Fruit fly (Drosophila melanogaster): ENCODE measurements around the gene CG10147.

The CG10147 gene

DNA sequence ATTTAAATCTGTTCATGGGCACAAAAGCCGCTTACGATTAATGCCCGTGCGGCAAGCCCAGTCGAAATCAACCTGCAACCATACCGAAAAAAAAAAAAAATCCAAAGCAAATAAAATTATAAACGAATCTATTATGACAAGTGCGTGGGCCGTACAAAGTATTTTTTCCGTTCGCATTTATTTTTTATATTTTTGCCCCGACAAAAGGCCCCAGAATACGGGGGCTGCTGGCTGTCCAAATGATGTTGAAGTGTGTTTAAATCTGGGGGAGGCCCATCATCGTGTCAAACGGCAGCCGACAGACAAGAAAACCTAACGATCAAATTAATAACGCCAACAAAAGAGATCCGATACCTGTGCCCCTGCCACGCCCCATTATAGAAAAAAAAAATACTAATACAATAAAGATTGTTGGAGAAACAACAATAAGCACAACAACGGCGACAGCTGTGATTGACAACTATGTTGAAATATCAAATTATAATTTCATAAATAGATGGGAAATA, 39.0 kb downstream of the CG10147 start:
- TF ChIP-seq Myc (optimal IDR thresholded peaks at IDR 0.05), result no peak
- TF ChIP-seq Sin3A (optimal IDR thresholded peaks at IDR 0.05), result no peak
- no peak for TF ChIP-seq ttk (optimal IDR thresholded peaks at IDR 0.05)
- TF ChIP-seq h (optimal IDR thresholded peaks at IDR 0.05), result no peak
- no peak for TF ChIP-seq psq (optimal IDR thresholded peaks at IDR 0.05)
- no peak for TF ChIP-seq insv (optimal IDR thresholded peaks at IDR 0.05)

DNA sequence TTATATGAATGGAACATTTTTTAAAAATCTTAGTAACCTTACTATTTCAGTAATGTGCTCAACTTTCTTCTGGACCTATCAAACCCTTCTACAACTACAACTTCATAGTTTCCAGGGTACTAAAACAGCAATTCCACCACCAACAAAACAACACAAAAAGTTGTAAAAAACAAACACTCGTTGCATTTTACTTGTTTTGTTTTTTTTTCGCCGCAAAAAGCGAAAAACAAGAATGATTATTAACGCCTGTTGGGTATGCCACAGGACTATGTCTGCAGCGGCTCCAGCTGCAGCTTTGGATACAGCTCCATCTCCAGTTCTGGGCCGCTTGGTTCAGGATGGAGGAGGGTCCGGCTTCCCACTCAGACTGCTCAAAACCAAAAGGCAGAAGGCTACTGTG, 40.5 kb downstream of the CG10147 start:
- no peak for TF ChIP-seq h (optimal IDR thresholded peaks at IDR 0.05)
- no peak for TF ChIP-seq Sin3A (optimal IDR thresholded peaks at IDR 0.05)
- no peak for TF ChIP-seq ttk (optimal IDR thresholded peaks at IDR 0.05)
- TF ChIP-seq insv (optimal IDR thresholded peaks at IDR 0.05), result no peak
- TF ChIP-seq Myc (optimal IDR thresholded peaks at IDR 0.05), result no peak
- TF ChIP-seq psq (optimal IDR thresholded peaks at IDR 0.05), result no peak

DNA sequence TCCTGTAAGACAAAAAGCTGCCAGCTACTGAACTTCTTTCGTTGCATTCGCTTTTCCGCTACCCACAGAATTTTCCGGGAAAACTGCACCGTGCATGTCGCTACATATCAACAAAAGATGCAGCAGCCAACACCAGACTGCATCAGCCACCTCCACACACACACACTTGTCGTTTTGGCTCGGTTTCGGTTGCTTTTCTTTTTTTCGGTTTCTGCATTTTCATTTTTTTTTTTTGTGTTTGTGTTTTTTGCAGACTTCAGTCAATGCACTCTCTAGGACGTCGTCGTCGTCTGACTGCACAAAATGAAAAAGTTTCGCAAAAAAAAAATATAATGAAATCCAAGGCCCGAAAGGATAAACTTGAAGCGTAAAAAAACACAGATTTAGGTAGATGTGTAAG, 41.0 kb downstream of the CG10147 start:
- TF ChIP-seq h (optimal IDR thresholded peaks at IDR 0.05), result no peak
- no peak for TF ChIP-seq ttk (optimal IDR thresholded peaks at IDR 0.05)
- no peak for TF ChIP-seq psq (optimal IDR thresholded peaks at IDR 0.05)
- TF ChIP-seq Sin3A (optimal IDR thresholded peaks at IDR 0.05), result no peak

DNA sequence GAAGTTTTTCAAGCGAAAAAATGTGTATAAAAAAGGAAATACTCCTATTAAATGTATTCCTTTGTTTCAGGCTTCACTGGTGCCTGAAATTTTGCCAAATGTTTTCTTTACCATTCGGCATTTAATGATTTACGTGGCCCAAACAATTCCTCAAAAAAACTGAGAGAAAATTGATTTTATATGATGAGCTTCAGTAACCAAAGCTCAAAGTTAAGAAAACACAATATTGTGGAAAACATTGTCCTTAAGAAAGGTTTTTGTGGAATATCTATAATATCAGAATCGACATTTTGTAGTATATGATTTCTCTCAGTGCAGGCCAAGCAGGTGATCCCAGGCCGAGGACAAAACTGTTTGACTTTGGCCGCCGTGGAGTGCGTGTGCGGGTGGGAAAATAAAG, 41.7 kb downstream of the CG10147 start:
- TF ChIP-seq Sin3A (optimal IDR thresholded peaks at IDR 0.05) (no peak), h (optimal IDR thresholded peaks at IDR 0.05) (no peak), insv (optimal IDR thresholded peaks at IDR 0.05) (no peak), Myc (optimal IDR thresholded peaks at IDR 0.05) (no peak), ttk (optimal IDR thresholded peaks at IDR 0.05) (no peak)

DNA sequence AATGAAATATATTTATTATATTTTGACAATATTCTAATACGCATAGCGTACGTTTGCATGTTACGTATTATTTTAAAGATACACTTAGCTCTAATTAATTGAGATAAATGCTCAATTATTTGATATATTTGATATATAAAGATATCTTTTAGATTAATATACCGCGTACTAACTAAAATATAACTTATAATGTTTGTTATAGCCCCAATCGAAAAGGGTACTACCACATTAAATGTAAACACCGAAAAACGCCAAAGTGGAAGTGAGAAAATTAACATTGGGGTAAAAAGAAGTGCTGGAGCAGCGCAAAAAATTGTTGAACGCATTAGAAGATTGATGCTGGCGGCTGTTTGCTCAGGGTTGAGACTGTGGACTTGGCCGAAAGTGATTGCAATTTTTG, 45.0 kb downstream of the CG10147 start:
- TF ChIP-seq psq (optimal IDR thresholded peaks at IDR 0.05) (no peak), insv (optimal IDR thresholded peaks at IDR 0.05) (no peak), ttk (optimal IDR thresholded peaks at IDR 0.05) (no peak), Myc (optimal IDR thresholded peaks at IDR 0.05) (no peak), h (optimal IDR thresholded peaks at IDR 0.05) (no peak), Sin3A (optimal IDR thresholded peaks at IDR 0.05) (no peak)

DNA sequence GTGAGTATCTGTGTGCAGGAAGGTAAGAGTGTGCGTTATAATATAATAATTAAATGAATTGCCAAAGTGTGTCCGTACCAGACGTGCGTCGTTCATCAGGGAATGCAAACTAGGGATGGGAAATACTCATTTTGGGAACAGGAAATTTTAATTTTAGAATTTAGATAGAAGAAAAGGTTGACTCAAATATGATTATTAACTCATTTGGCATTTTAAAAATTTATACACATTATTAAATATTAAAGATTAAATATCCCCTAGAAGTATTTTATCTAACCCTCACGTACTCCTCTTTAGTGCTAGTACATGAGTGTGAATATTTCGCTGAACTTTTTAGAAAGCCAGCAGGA, 47.8 kb downstream of the CG10147 start:
- no peak for TF ChIP-seq psq (optimal IDR thresholded peaks at IDR 0.05)
- no peak for TF ChIP-seq Myc (optimal IDR thresholded peaks at IDR 0.05)
- no peak for TF ChIP-seq Sin3A (optimal IDR thresholded peaks at IDR 0.05)
- TF ChIP-seq insv (optimal IDR thresholded peaks at IDR 0.05), result no peak
- no peak for TF ChIP-seq h (optimal IDR thresholded peaks at IDR 0.05)
- no peak for TF ChIP-seq ttk (optimal IDR thresholded peaks at IDR 0.05)

DNA sequence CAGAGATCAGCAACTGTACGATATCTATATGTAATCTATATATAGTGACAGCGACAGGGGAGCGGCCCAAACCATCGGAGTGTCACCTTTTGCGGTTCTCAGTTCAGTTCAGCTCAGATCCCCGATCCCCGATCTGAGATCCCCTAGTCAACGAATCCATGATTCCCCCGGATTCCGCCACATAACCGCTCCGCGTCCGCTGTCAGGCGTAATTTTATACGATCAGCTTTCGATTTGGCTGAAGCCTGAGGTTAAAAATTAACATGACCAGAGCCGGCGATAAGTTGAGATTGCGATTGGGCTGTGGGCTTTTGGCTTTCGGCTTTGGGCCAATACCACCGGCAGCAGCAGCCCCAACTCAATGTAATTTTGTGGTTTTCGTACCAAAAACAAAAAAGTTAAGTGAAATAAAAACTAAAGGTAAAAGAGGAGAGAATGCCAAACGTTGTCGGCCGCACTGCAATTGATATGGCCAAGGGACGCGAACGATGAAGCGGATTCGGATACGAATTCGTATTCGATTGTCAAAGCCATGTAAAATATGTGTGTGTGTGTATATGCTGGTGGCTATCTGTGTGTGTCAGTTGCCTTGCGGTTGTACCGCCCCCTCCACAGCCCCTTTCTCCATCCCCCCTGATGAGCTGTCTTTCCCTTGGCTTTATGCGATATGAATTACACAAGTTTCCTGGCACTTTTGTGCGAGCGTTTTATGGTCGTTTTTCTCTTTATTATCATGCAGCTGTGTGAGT, 48.3 kb downstream of the CG10147 start:
- TF ChIP-seq h (optimal IDR thresholded peaks at IDR 0.05), result no peak
- TF ChIP-seq psq (optimal IDR thresholded peaks at IDR 0.05), result no peak
- TF ChIP-seq ttk (optimal IDR thresholded peaks at IDR 0.05), result no peak
- no peak for TF ChIP-seq Sin3A (optimal IDR thresholded peaks at IDR 0.05)
- TF ChIP-seq Myc (optimal IDR thresholded peaks at IDR 0.05), result no peak
- TF ChIP-seq insv (optimal IDR thresholded peaks at IDR 0.05), result no peak

DNA sequence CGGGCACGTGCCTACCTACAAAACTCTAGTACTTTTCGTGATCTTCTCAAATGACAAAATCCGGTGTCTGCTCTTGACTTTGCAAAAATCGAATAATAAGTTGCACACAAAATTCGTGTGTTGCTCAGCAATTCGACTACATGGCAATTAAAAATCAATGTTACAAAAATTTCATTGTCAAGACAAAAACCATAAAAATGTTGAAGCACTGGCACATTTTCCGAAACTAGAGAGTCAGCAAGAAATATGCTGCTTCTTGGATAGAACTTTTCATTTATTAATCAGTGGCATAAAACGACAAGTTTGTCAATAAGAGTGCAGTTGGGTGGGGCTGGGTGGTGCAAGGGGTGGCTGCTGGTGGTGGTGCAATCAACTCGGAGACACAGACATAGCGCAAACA, 51.0 kb downstream of the CG10147 start:
- TF ChIP-seq ttk (optimal IDR thresholded peaks at IDR 0.05) (no peak), psq (optimal IDR thresholded peaks at IDR 0.05) (no peak), Sin3A (optimal IDR thresholded peaks at IDR 0.05) (no peak), insv (optimal IDR thresholded peaks at IDR 0.05) (no peak), h (optimal IDR thresholded peaks at IDR 0.05) (no peak), Myc (optimal IDR thresholded peaks at IDR 0.05) (no peak)
